Fruit fly (Drosophila melanogaster) whole organism, wandering third instar larva: ENCODE measurements around the gene CG12541.

Source experiments
- CG32264 ChIP-seq: fragments of 200-800 bp; sonication (Bioruptor generic); optimal IDR thresholded peaks from 2 replicates; lab custom pipeline; 2016; ENCODE audit warnings: missing biosample characterization, missing genetic modification characterization
- CG9705 ChIP-seq: fragments of 200-800 bp; sonication (Bioruptor generic); optimal IDR thresholded peaks from 2 replicates; lab custom pipeline; 2018; ENCODE audit warnings: missing biosample characterization, mild to moderate bottlenecking, missing genetic modification characterization
- Dfd ChIP-seq: fragments of >200 bp; optimal IDR thresholded peaks from 2 replicates; lab custom pipeline; 2017; ENCODE audit warnings: missing biosample characterization, missing genetic modification characterization
- Dif ChIP-seq: fragments of 200-275, 200-300 bp; sonication (Bioruptor generic); optimal IDR thresholded peaks from 2 replicates; lab custom pipeline; 2018; ENCODE audit warnings: missing biosample characterization, missing genetic modification characterization; ENCODE audit not compliant: partially characterized antibody
- GATAd ChIP-seq: sonication (Bioruptor generic); optimal IDR thresholded peaks from 2 replicates; lab custom pipeline; 2016; ENCODE audit warnings: missing biosample characterization, missing genetic modification characterization
- HLH106 ChIP-seq: fragments of 200-800 bp; optimal IDR thresholded peaks from 3 replicates; lab custom pipeline; 2019; ENCODE audit warnings: missing biosample characterization, mild to moderate bottlenecking, missing genetic modification characterization, moderate library complexity
- Hnf4 ChIP-seq: fragments of 200-800 bp; sonication (Bioruptor generic); optimal IDR thresholded peaks from 2 replicates; lab custom pipeline; 2016; ENCODE audit warnings: missing biosample characterization, mild to moderate bottlenecking, missing genetic modification characterization
- Hr83 ChIP-seq: fragments of 200-300 bp; sonication (Bioruptor generic); optimal IDR thresholded peaks from 2 replicates; lab custom pipeline; 2016; ENCODE audit warnings: missing biosample characterization, mild to moderate bottlenecking, missing genetic modification characterization, moderate library complexity; ENCODE audit not compliant: poor library complexity, severe bottlenecking
- Jra ChIP-seq: sonication (Bioruptor generic); optimal IDR thresholded peaks from 2 replicates; lab custom pipeline; 2016; ENCODE audit warnings: missing biosample characterization, missing genetic modification characterization
- Mio ChIP-seq: sonication (Bioruptor generic); optimal IDR thresholded peaks from 2 replicates; lab custom pipeline; 2016; ENCODE audit warnings: missing biosample characterization, missing genetic modification characterization
- Myc ChIP-seq: fragments of >200 bp; optimal IDR thresholded peaks from 2 replicates; lab custom pipeline; 2017
- OdsH ChIP-seq: fragments of 200-800 bp; sonication (Bioruptor generic); optimal IDR thresholded peaks from 2 replicates; lab custom pipeline; 2016; ENCODE audit warnings: missing biosample characterization, mild to moderate bottlenecking, missing genetic modification characterization
- Rel ChIP-seq, 2 experiments: fragments of 200-800 bp; sonication (Bioruptor generic) in 1 of 2; optimal IDR thresholded peaks; 2 replicates in 1 of 2; 3 replicates in 1 of 2; lab custom pipeline; 2016 to 2019; ENCODE audit warnings: mild to moderate bottlenecking in 2 of 2, missing biosample characterization in 2 of 2, missing genetic modification characterization in 2 of 2, moderate library complexity in 1 of 2
- Sp1 ChIP-seq: fragments of 200-800 bp; sonication (Bioruptor generic); optimal IDR thresholded peaks from 3 replicates; lab custom pipeline; 2019; ENCODE audit warnings: missing biosample characterization, mild to moderate bottlenecking, missing genetic modification characterization, moderate library complexity
- br ChIP-seq: fragments of 200-800 bp; sonication (Bioruptor generic); optimal IDR thresholded peaks from 2 replicates; lab custom pipeline; 2016; ENCODE audit warnings: missing biosample characterization, missing genetic modification characterization
- brk ChIP-seq: fragments of 200-800 bp; sonication (Bioruptor generic); optimal IDR thresholded peaks from 2 replicates; lab custom pipeline; 2016; ENCODE audit warnings: missing biosample characterization, mild to moderate bottlenecking, missing genetic modification characterization
- dmrt93B ChIP-seq: fragments of 200-800 bp; sonication (Bioruptor generic); optimal IDR thresholded peaks from 2 replicates; lab custom pipeline; 2018; ENCODE audit warnings: missing biosample characterization, mild to moderate bottlenecking, missing genetic modification characterization
- dsf ChIP-seq: sonication (Bioruptor generic); optimal IDR thresholded peaks from 2 replicates; lab custom pipeline; 2016; ENCODE audit warnings: missing biosample characterization, missing genetic modification characterization, borderline replicate concordance
- ey ChIP-seq: fragments of 200-800 bp; sonication (Bioruptor generic); optimal IDR thresholded peaks from 2 replicates; lab custom pipeline; 2016; ENCODE audit warnings: missing biosample characterization, missing genetic modification characterization
- foxo ChIP-seq, 2 experiments: fragments of 200-800 bp; sonication (Bioruptor generic); optimal IDR thresholded peaks; 2 replicates in 1 of 2; 3 replicates in 1 of 2; lab custom pipeline; 2016 to 2017; ENCODE audit warnings: missing biosample characterization in 2 of 2, missing genetic modification characterization in 2 of 2
- fru ChIP-seq: fragments of 200-800 bp; sonication (Bioruptor generic); optimal IDR thresholded peaks from 3 replicates; lab custom pipeline; 2016; ENCODE audit warnings: missing biosample characterization, mild to moderate bottlenecking, missing genetic modification characterization
- h ChIP-seq: fragments of 200-800 bp; sonication (Bioruptor generic); optimal IDR thresholded peaks from 3 replicates; lab custom pipeline; 2016; ENCODE audit warnings: missing biosample characterization, mild to moderate bottlenecking, missing genetic modification characterization
- pan ChIP-seq: fragments of >200 bp; optimal IDR thresholded peaks from 2 replicates; lab custom pipeline; 2017
- psq ChIP-seq: fragments of 200-800 bp; sonication (Bioruptor generic); optimal IDR thresholded peaks from 3 replicates; lab custom pipeline; 2017; ENCODE audit warnings: missing biosample characterization, mild to moderate bottlenecking, missing genetic modification characterization, moderate library complexity
- rgr ChIP-seq: fragments of 200-800 bp; sonication (Bioruptor generic); optimal IDR thresholded peaks from 3 replicates; lab custom pipeline; 2016; ENCODE audit warnings: missing biosample characterization, mild to moderate bottlenecking, missing genetic modification characterization
- sage ChIP-seq: fragments of 200-800 bp; sonication (Bioruptor generic); optimal IDR thresholded peaks from 2 replicates; lab custom pipeline; 2016; ENCODE audit warnings: missing biosample characterization, mild to moderate bottlenecking, missing genetic modification characterization
- sv ChIP-seq: fragments of 200-800 bp; sonication (Bioruptor generic); optimal IDR thresholded peaks from 3 replicates; lab custom pipeline; 2016; ENCODE audit warnings: missing biosample characterization, missing genetic modification characterization
- tai ChIP-seq: sonication (Bioruptor generic); optimal IDR thresholded peaks from 2 replicates; lab custom pipeline; 2016; ENCODE audit warnings: missing biosample characterization, missing genetic modification characterization
- usp ChIP-seq: fragments of >200 bp; optimal IDR thresholded peaks from 2 replicates; lab custom pipeline; 2017; ENCODE audit warnings: missing biosample characterization, missing genetic modification characterization
- woc ChIP-seq: sonication (Bioruptor generic); optimal IDR thresholded peaks from 2 replicates; lab custom pipeline; 2016; ENCODE audit warnings: missing biosample characterization, mild to moderate bottlenecking, missing genetic modification characterization

CG12541 gene

dm6 chrX:7104400-7105068 is 38.7 kb upstream of the CG12541 start, which contains the start of the genes CG4617 and CG8300 (continued):
- TF ChIP-seq Mio = no peak
- TF ChIP-seq Dfd (GFP tag; lab: Kevin White, UChicago) = no peak
- no peak for TF ChIP-seq dsf (GFP tag; lab: Kevin White, UChicago)
- peak; percentile 46 for TF ChIP-seq HLH106 (tag; lab: Kevin White, UChicago)
- peak in 1 of 2 experiments; percentile 51 for TF ChIP-seq foxo (GFP tag; optimal IDR thresholded peaks at IDR 0.05; lab: Kevin White, UChicago)
- no peak for TF ChIP-seq Dif (GFP tag; lab: Kevin White, UChicago)
- TF ChIP-seq sv (GFP tag; lab: Kevin White, UChicago) = no peak
- TF ChIP-seq psq (GFP tag; lab: Kevin White, UChicago) = peak; percentile 29
- TF ChIP-seq OdsH (GFP tag; lab: Kevin White, UChicago) = no peak
- peak; percentile 11 for TF ChIP-seq Sp1 (GFP tag; lab: Kevin White, UChicago)
- TF ChIP-seq Myc = no peak
- no peak for TF ChIP-seq sage
- no peak for TF ChIP-seq usp
- TF ChIP-seq h = peak; percentile 5

dm6 chrX:7102013-7102520 is 36.2 kb upstream of the CG12541 start, which contains the start of gene CG4615:
TSS of gene CG4615 (minus strand) at chrX:7102300.
- TF ChIP-seq Rel (GFP tag; optimal IDR thresholded peaks at IDR 0.05; lab: Kevin White, UChicago) (no peak), Rel (tag; optimal IDR thresholded peaks at IDR 0.05; lab: Kevin White, UChicago) (peak; percentile 38), CG9705 (GFP tag; lab: Kevin White, UChicago) (no peak), usp (no peak), tai (no peak), Hr83 (peak; percentile 85), GATAd (GFP tag; lab: Kevin White, UChicago) (peak; percentile 13), sage (peak; percentile 8), CG32264 (GFP tag; lab: Kevin White, UChicago) (no peak), h (peak; percentile 22), dsf (GFP tag; lab: Kevin White, UChicago) (no peak), rgr (peak; percentile 5), Hnf4 (GFP tag; lab: Kevin White, UChicago) (peak; percentile 33), Jra (GFP tag; lab: Kevin White, UChicago) (peak; percentile 25)

- TF ChIP-seq Mio = no peak
- TF ChIP-seq OdsH (GFP tag; lab: Kevin White, UChicago) = peak; percentile 74
- TF ChIP-seq Sp1 (GFP tag; lab: Kevin White, UChicago) = peak; percentile 83
- no peak for TF ChIP-seq pan
- TF ChIP-seq Dfd (GFP tag; lab: Kevin White, UChicago) = no peak
- peak; percentile 65 for TF ChIP-seq Hnf4 (GFP tag; lab: Kevin White, UChicago)
- TF ChIP-seq fru = peak; percentile 69
- peak; percentile 68 for TF ChIP-seq br (GFP tag; lab: Kevin White, UChicago)
- TF ChIP-seq dmrt93B (GFP tag; lab: Kevin White, UChicago) = peak; percentile 47
- TF ChIP-seq brk (GFP tag; lab: Kevin White, UChicago) = no peak
- TF ChIP-seq dsf (GFP tag; lab: Kevin White, UChicago) = no peak
- TF ChIP-seq Myc = no peak
- TF ChIP-seq rgr = peak; percentile 71
- TF ChIP-seq sv (GFP tag; lab: Kevin White, UChicago) = peak; percentile 65
- peak; percentile 61 for TF ChIP-seq woc (GFP tag; lab: Kevin White, UChicago)
- peak; percentile 70 for TF ChIP-seq HLH106 (tag; lab: Kevin White, UChicago)
- TF ChIP-seq ey (GFP tag; lab: Kevin White, UChicago) = peak; percentile 54
- TF ChIP-seq foxo (GFP tag; optimal IDR thresholded peaks at IDR 0.05; lab: Kevin White, UChicago) = peak in 1 of 2 experiments; percentile 65
- peak; percentile 58 for TF ChIP-seq psq (GFP tag; lab: Kevin White, UChicago)
- TF ChIP-seq Rel (GFP tag; optimal IDR thresholded peaks at IDR 0.05; lab: Kevin White, UChicago) = no peak
- TF ChIP-seq Rel (tag; optimal IDR thresholded peaks at IDR 0.05; lab: Kevin White, UChicago) = no peak
- no peak for TF ChIP-seq Dif (GFP tag; lab: Kevin White, UChicago)
- peak; percentile 39 for TF ChIP-seq Jra (GFP tag; lab: Kevin White, UChicago)
- TF ChIP-seq CG9705 (GFP tag; lab: Kevin White, UChicago) = peak; percentile 15
- TF ChIP-seq tai = no peak
- TF ChIP-seq h = peak; percentile 58
Observed at dm6 chrX:7101302-7102012, 35.6 kb upstream of the CG12541 start.
